Fruit fly (Drosophila melanogaster) whole organism, wandering third instar larva: Measurements from ENCODE around the gene eIF2A.
A peak's percentile ranks its signal among the peaks of the same experiment; 100 is the strongest.

Experiments used
- Abd-B ChIP-seq: fragments of >200 bp; optimal IDR thresholded peaks from 2 replicates; lab custom pipeline; 2017; ENCODE audit warnings: missing biosample characterization, missing genetic modification characterization
- CG32264 ChIP-seq: fragments of 200-800 bp; sonication (Bioruptor generic); optimal IDR thresholded peaks from 2 replicates; lab custom pipeline; 2016; ENCODE audit warnings: missing biosample characterization, missing genetic modification characterization
- CG9705 ChIP-seq: fragments of 200-800 bp; sonication (Bioruptor generic); optimal IDR thresholded peaks from 2 replicates; lab custom pipeline; 2018; ENCODE audit warnings: missing biosample characterization, mild to moderate bottlenecking, missing genetic modification characterization
- CrebA ChIP-seq: fragments of 200-800 bp; sonication (Bioruptor generic); optimal IDR thresholded peaks from 2 replicates; lab custom pipeline; 2016; ENCODE audit warnings: missing biosample characterization, mild to moderate bottlenecking, missing genetic modification characterization, borderline replicate concordance
- Dfd ChIP-seq: fragments of >200 bp; optimal IDR thresholded peaks from 2 replicates; lab custom pipeline; 2017; ENCODE audit warnings: missing biosample characterization, missing genetic modification characterization
- Dif ChIP-seq: fragments of 200-275, 200-300 bp; sonication (Bioruptor generic); optimal IDR thresholded peaks from 2 replicates; lab custom pipeline; 2018; ENCODE audit warnings: missing biosample characterization, missing genetic modification characterization; ENCODE audit not compliant: partially characterized antibody
- GATAd ChIP-seq: sonication (Bioruptor generic); optimal IDR thresholded peaks from 2 replicates; lab custom pipeline; 2016; ENCODE audit warnings: missing biosample characterization, missing genetic modification characterization
- HLH106 ChIP-seq: fragments of 200-800 bp; optimal IDR thresholded peaks from 3 replicates; lab custom pipeline; 2019; ENCODE audit warnings: missing biosample characterization, mild to moderate bottlenecking, missing genetic modification characterization, moderate library complexity
- Hnf4 ChIP-seq: fragments of 200-800 bp; sonication (Bioruptor generic); optimal IDR thresholded peaks from 2 replicates; lab custom pipeline; 2016; ENCODE audit warnings: missing biosample characterization, mild to moderate bottlenecking, missing genetic modification characterization
- Hr78 ChIP-seq: fragments of >200 bp; optimal IDR thresholded peaks from 2 replicates; lab custom pipeline; 2017; ENCODE audit warnings: missing biosample characterization, missing genetic modification characterization
- Hr83 ChIP-seq: fragments of 200-300 bp; sonication (Bioruptor generic); optimal IDR thresholded peaks from 2 replicates; lab custom pipeline; 2016; ENCODE audit warnings: missing biosample characterization, mild to moderate bottlenecking, missing genetic modification characterization, moderate library complexity; ENCODE audit not compliant: poor library complexity, severe bottlenecking
- Jra ChIP-seq: sonication (Bioruptor generic); optimal IDR thresholded peaks from 2 replicates; lab custom pipeline; 2016; ENCODE audit warnings: missing biosample characterization, missing genetic modification characterization
- Mio ChIP-seq: sonication (Bioruptor generic); optimal IDR thresholded peaks from 2 replicates; lab custom pipeline; 2016; ENCODE audit warnings: missing biosample characterization, missing genetic modification characterization
- Myc ChIP-seq: fragments of >200 bp; optimal IDR thresholded peaks from 2 replicates; lab custom pipeline; 2017
- N ChIP-seq: fragments of >200 bp; optimal IDR thresholded peaks from 2 replicates; lab custom pipeline; 2018; ENCODE audit warnings: missing biosample characterization, missing external identifiers, missing genetic modification characterization
- OdsH ChIP-seq: fragments of 200-800 bp; sonication (Bioruptor generic); optimal IDR thresholded peaks from 2 replicates; lab custom pipeline; 2016; ENCODE audit warnings: missing biosample characterization, mild to moderate bottlenecking, missing genetic modification characterization
- Rel ChIP-seq, 2 experiments: fragments of 200-800 bp; sonication (Bioruptor generic) in 1 of 2; optimal IDR thresholded peaks; 2 replicates in 1 of 2; 3 replicates in 1 of 2; lab custom pipeline; 2016 to 2019; ENCODE audit warnings: mild to moderate bottlenecking in 2 of 2, missing biosample characterization in 2 of 2, missing genetic modification characterization in 2 of 2, moderate library complexity in 1 of 2
- Sp1 ChIP-seq: fragments of 200-800 bp; sonication (Bioruptor generic); optimal IDR thresholded peaks from 3 replicates; lab custom pipeline; 2019; ENCODE audit warnings: missing biosample characterization, mild to moderate bottlenecking, missing genetic modification characterization, moderate library complexity
- Vsx2 ChIP-seq: fragments of 200-300, 225-300 bp; sonication (Bioruptor generic); optimal IDR thresholded peaks from 2 replicates; lab custom pipeline; 2018; ENCODE audit warnings: missing biosample characterization, missing genetic modification characterization; ENCODE audit not compliant: partially characterized antibody
- br ChIP-seq: fragments of 200-800 bp; sonication (Bioruptor generic); optimal IDR thresholded peaks from 2 replicates; lab custom pipeline; 2016; ENCODE audit warnings: missing biosample characterization, missing genetic modification characterization
- brk ChIP-seq: fragments of 200-800 bp; sonication (Bioruptor generic); optimal IDR thresholded peaks from 2 replicates; lab custom pipeline; 2016; ENCODE audit warnings: missing biosample characterization, mild to moderate bottlenecking, missing genetic modification characterization
- dl ChIP-seq, 2 experiments: fragments of 175-275, 200-275 bp in 1 of 2; fragments of 200-275 bp in 1 of 2; sonication (Bioruptor generic); optimal IDR thresholded peaks; lab custom pipeline; 2018; ENCODE audit warnings: mild to moderate bottlenecking in 2 of 2, missing biosample characterization in 2 of 2, missing genetic modification characterization in 2 of 2, moderate library complexity in 2 of 2; ENCODE audit not compliant: partially characterized antibody in 2 of 2, insufficient read depth in 1 of 2
- dmrt93B ChIP-seq: fragments of 200-800 bp; sonication (Bioruptor generic); optimal IDR thresholded peaks from 2 replicates; lab custom pipeline; 2018; ENCODE audit warnings: missing biosample characterization, mild to moderate bottlenecking, missing genetic modification characterization
- dsf ChIP-seq: sonication (Bioruptor generic); optimal IDR thresholded peaks from 2 replicates; lab custom pipeline; 2016; ENCODE audit warnings: missing biosample characterization, missing genetic modification characterization, borderline replicate concordance
- ey ChIP-seq: fragments of 200-800 bp; sonication (Bioruptor generic); optimal IDR thresholded peaks from 2 replicates; lab custom pipeline; 2016; ENCODE audit warnings: missing biosample characterization, missing genetic modification characterization
- foxo ChIP-seq, 2 experiments: fragments of 200-800 bp; sonication (Bioruptor generic); optimal IDR thresholded peaks; 2 replicates in 1 of 2; 3 replicates in 1 of 2; lab custom pipeline; 2016 to 2017; ENCODE audit warnings: missing biosample characterization in 2 of 2, missing genetic modification characterization in 2 of 2
- fru ChIP-seq: fragments of 200-800 bp; sonication (Bioruptor generic); optimal IDR thresholded peaks from 3 replicates; lab custom pipeline; 2016; ENCODE audit warnings: missing biosample characterization, mild to moderate bottlenecking, missing genetic modification characterization
- h ChIP-seq: fragments of 200-800 bp; sonication (Bioruptor generic); optimal IDR thresholded peaks from 3 replicates; lab custom pipeline; 2016; ENCODE audit warnings: missing biosample characterization, mild to moderate bottlenecking, missing genetic modification characterization
- jim ChIP-seq: fragments of 175-275, 200-325 bp; sonication (Bioruptor generic); optimal IDR thresholded peaks from 2 replicates; lab custom pipeline; 2016; ENCODE audit warnings: missing biosample characterization, mild to moderate bottlenecking, missing genetic modification characterization
- lola ChIP-seq: fragments of >200 bp; optimal IDR thresholded peaks from 2 replicates; lab custom pipeline; 2017; ENCODE audit warnings: missing biosample characterization, missing genetic modification characterization
- pan ChIP-seq: fragments of >200 bp; optimal IDR thresholded peaks from 2 replicates; lab custom pipeline; 2017
- psq ChIP-seq: fragments of 200-800 bp; sonication (Bioruptor generic); optimal IDR thresholded peaks from 3 replicates; lab custom pipeline; 2017; ENCODE audit warnings: missing biosample characterization, mild to moderate bottlenecking, missing genetic modification characterization, moderate library complexity
- rgr ChIP-seq: fragments of 200-800 bp; sonication (Bioruptor generic); optimal IDR thresholded peaks from 3 replicates; lab custom pipeline; 2016; ENCODE audit warnings: missing biosample characterization, mild to moderate bottlenecking, missing genetic modification characterization
- sage ChIP-seq: fragments of 200-800 bp; sonication (Bioruptor generic); optimal IDR thresholded peaks from 2 replicates; lab custom pipeline; 2016; ENCODE audit warnings: missing biosample characterization, mild to moderate bottlenecking, missing genetic modification characterization
- sv ChIP-seq: fragments of 200-800 bp; sonication (Bioruptor generic); optimal IDR thresholded peaks from 3 replicates; lab custom pipeline; 2016; ENCODE audit warnings: missing biosample characterization, missing genetic modification characterization
- tai ChIP-seq: sonication (Bioruptor generic); optimal IDR thresholded peaks from 2 replicates; lab custom pipeline; 2016; ENCODE audit warnings: missing biosample characterization, missing genetic modification characterization
- usp ChIP-seq: fragments of >200 bp; optimal IDR thresholded peaks from 2 replicates; lab custom pipeline; 2017; ENCODE audit warnings: missing biosample characterization, missing genetic modification characterization
- woc ChIP-seq: sonication (Bioruptor generic); optimal IDR thresholded peaks from 2 replicates; lab custom pipeline; 2016; ENCODE audit warnings: missing biosample characterization, mild to moderate bottlenecking, missing genetic modification characterization

The eIF2A gene

dm6 chr3L:21823236-21823635, 1.3 kb upstream of the eIF2A start, which contains the start of gene CG7407:
Gene CG7407, plus strand, starts transcription at chr3L:21823461.
- TF ChIP-seq usp (GFP tag; lab: Kevin White, UChicago), result no peak
- no peak for TF ChIP-seq Hr83
- TF ChIP-seq psq (GFP tag; lab: Kevin White, UChicago), result no peak
- TF ChIP-seq tai (GFP tag; lab: Kevin White, UChicago), result no peak
- TF ChIP-seq h (GFP tag; lab: Kevin White, UChicago), result no peak
- TF ChIP-seq Rel (GFP tag; optimal IDR thresholded peaks at IDR 0.05; lab: Kevin White, UChicago), result no peak
- TF ChIP-seq Rel (tag; optimal IDR thresholded peaks at IDR 0.05; lab: Kevin White, UChicago), result peak; percentile 49

- no peak for TF ChIP-seq foxo (GFP tag; optimal IDR thresholded peaks at IDR 0.05; lab: Kevin White, UChicago)
Measured at dm6 chr3L:21827130-21827529, 2.6 kb downstream of the eIF2A start.

dm6 chr3L:21828177-21828589, 3.6 kb downstream of the eIF2A start, which contains the start of gene CG32448:
Gene CG32448, minus strand, starts transcription at chr3L:21828480.
- no peak for TF ChIP-seq dsf (GFP tag; lab: Kevin White, UChicago)
- no peak for TF ChIP-seq Vsx2
- TF ChIP-seq Mio, result no peak
- no peak for TF ChIP-seq Abd-B (GFP tag; lab: Kevin White, UChicago)
- TF ChIP-seq fru (GFP tag; lab: Kevin White, UChicago), result peak; percentile 57
- TF ChIP-seq Hnf4 (GFP tag; lab: Kevin White, UChicago), result no peak
- TF ChIP-seq pan (lab: Kevin White, UChicago), result no peak
- peak; percentile 18 for TF ChIP-seq OdsH (GFP tag; lab: Kevin White, UChicago)
- no peak for TF ChIP-seq brk (GFP tag; lab: Kevin White, UChicago)
- TF ChIP-seq Sp1, result peak; percentile 10
- TF ChIP-seq sage, result no peak
- no peak for TF ChIP-seq GATAd (GFP tag; lab: Kevin White, UChicago)
- TF ChIP-seq dmrt93B (GFP tag; lab: Kevin White, UChicago), result no peak
- no peak for TF ChIP-seq Rel (GFP tag; optimal IDR thresholded peaks at IDR 0.05; lab: Kevin White, UChicago)
- TF ChIP-seq Rel (tag; optimal IDR thresholded peaks at IDR 0.05; lab: Kevin White, UChicago), result peak; percentile 54
- peak; percentile 25 for TF ChIP-seq psq (GFP tag; lab: Kevin White, UChicago)
- no peak for TF ChIP-seq Hr78
- peak; percentile 76 for TF ChIP-seq woc (GFP tag; lab: Kevin White, UChicago)
- TF ChIP-seq CG9705 (GFP tag; lab: Kevin White, UChicago), result peak; percentile 27
- no peak for TF ChIP-seq Dfd (GFP tag; lab: Kevin White, UChicago)
- peak; percentile 17 for TF ChIP-seq br (GFP tag; lab: Kevin White, UChicago)
- no peak for TF ChIP-seq Myc
- TF ChIP-seq Hr83, result peak; percentile 44
- no peak for TF ChIP-seq tai (GFP tag; lab: Kevin White, UChicago)
- TF ChIP-seq jim (GFP tag; lab: Kevin White, UChicago), result no peak
- TF ChIP-seq CrebA, result no peak
- TF ChIP-seq h (GFP tag; lab: Kevin White, UChicago), result peak; percentile 52
- TF ChIP-seq Jra (GFP tag; lab: Kevin White, UChicago), result no peak
- TF ChIP-seq rgr (GFP tag; lab: Kevin White, UChicago), result peak; percentile 67
- no peak for TF ChIP-seq CG32264 (GFP tag; lab: Kevin White, UChicago)
- TF ChIP-seq N (GFP tag; lab: Kevin White, UChicago), result no peak
- peak; percentile 75 for TF ChIP-seq ey (GFP tag; lab: Kevin White, UChicago)
- TF ChIP-seq lola (GFP tag; lab: Kevin White, UChicago), result no peak
- peak; percentile 58 for TF ChIP-seq HLH106 (tag; lab: Kevin White, UChicago)
- peak; percentile 28 for TF ChIP-seq sv (GFP tag; lab: Kevin White, UChicago)
- TF ChIP-seq Dif (GFP tag; lab: Kevin White, UChicago), result no peak
- no peak for TF ChIP-seq dl (GFP tag; optimal IDR thresholded peaks at IDR 0.05; lab: Kevin White, UChicago; ENCODE audit: insufficient read depth in 1 of 2, partially characterized antibody in 2 of 2)
- no peak for TF ChIP-seq usp (GFP tag; lab: Kevin White, UChicago)
- TF ChIP-seq foxo (GFP tag; optimal IDR thresholded peaks at IDR 0.05; lab: Kevin White, UChicago), result peak in 1 of 2 experiments; percentile 72
